Fruit fly (Drosophila melanogaster) whole organism: Measurements from ENCODE around the gene CG2983.

Source experiments
- CG8478 ChIP-seq: fragments of >200 bp; optimal IDR thresholded peaks from 2 replicates; lab custom pipeline; 2018; ENCODE audit warnings: inconsistent platforms
- Dll ChIP-seq: fragments of >200 bp; optimal IDR thresholded peaks from 2 replicates; lab custom pipeline; 2017
- EcR ChIP-seq, 2 experiments: fragments of >200 bp; optimal IDR thresholded peaks; 2 replicates each; lab custom pipeline; 2017; ENCODE audit warnings: missing biosample characterization in 2 of 2, missing genetic modification characterization in 2 of 2, missing genetic modification reagents in 2 of 2
- pan ChIP-seq: fragments of >200 bp; optimal IDR thresholded peaks from 2 replicates; lab custom pipeline; 2017
- psq ChIP-seq: fragments of >200 bp; optimal IDR thresholded peaks from 2 replicates; lab custom pipeline; 2017
- usp ChIP-seq: fragments of >200 bp; optimal IDR thresholded peaks from 2 replicates; lab custom pipeline; 2017; ENCODE audit warnings: missing biosample characterization, missing genetic modification characterization, mixed read lengths

The CG2983 gene

dm6 chr2L:2872309-2872932 is 25.0 kb downstream of the CG2983 start:
- TF ChIP-seq usp (GFP tag; lab: Kevin White, UChicago) (no peak), psq (no peak), pan (lab: Kevin White, UChicago) (no peak), EcR (GFP tag; optimal IDR thresholded peaks at IDR 0.05; lab: Kevin White, UChicago) (no peak), CG8478 (no peak), Dll (no peak)

DNA sequence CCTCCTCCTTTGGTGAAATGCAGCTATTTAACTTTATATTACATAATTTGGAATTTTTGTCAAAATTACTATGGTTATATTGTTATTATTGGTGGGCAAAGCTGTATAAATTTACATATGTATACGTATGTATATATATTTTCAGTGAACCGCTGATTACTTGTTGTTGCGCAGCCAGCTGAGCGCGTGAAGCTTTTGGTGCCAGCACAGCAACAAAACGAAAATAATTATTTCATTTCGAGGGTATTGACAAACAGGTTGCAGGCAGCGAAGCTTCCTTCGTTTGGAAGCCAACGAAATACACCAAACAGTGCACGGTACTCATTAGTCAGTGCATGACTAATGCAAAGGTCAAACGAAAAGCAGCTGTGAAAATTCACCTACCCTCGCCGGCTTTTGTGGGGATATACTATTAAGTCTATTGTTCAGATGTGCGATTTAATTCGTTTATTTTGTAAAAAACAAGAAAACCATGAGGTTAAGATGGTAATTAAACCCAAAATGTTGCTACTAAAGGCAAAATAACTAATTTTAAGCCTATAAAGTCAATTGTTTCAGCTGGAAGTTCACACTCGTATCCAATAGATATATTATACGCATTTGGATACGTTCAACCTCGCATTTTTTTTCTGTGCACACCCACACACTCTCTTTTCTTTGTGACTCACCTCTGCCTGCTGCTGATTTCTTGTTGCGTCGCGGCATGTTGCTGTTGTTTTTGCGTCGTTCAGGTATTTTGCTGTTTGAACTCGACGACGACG is 25.7 kb downstream of the CG2983 start:
- TF ChIP-seq psq (no peak), Dll (no peak), pan (lab: Kevin White, UChicago) (no peak), CG8478 (no peak), EcR (GFP tag; optimal IDR thresholded peaks at IDR 0.05; lab: Kevin White, UChicago) (no peak), usp (GFP tag; lab: Kevin White, UChicago) (no peak)

- no peak for TF ChIP-seq psq
- no peak for TF ChIP-seq EcR (GFP tag; optimal IDR thresholded peaks at IDR 0.05; lab: Kevin White, UChicago)
- TF ChIP-seq CG8478, result no peak
- no peak for TF ChIP-seq pan (lab: Kevin White, UChicago)
Measured at dm6 chr2L:2873729-2874127, 26.3 kb downstream of the CG2983 start.

- TF ChIP-seq usp (GFP tag; lab: Kevin White, UChicago) (no peak), CG8478 (no peak), pan (lab: Kevin White, UChicago) (no peak), EcR (GFP tag; optimal IDR thresholded peaks at IDR 0.05; lab: Kevin White, UChicago) (no peak), psq (no peak), Dll (no peak)
Measured at dm6 chr2L:2874185-2874541, 26.7 kb downstream of the CG2983 start, which contains the start of gene Ifrd1. TSS of gene Ifrd1 (minus strand) at chr2L:2874489.

dm6 chr2L:2874542-2875194 is 27.2 kb downstream of the CG2983 start, which contains the start of gene CG8814:
TSS of gene CG8814 (plus strand) at chr2L:2874890.
- TF ChIP-seq CG8478, result no peak

DNA sequence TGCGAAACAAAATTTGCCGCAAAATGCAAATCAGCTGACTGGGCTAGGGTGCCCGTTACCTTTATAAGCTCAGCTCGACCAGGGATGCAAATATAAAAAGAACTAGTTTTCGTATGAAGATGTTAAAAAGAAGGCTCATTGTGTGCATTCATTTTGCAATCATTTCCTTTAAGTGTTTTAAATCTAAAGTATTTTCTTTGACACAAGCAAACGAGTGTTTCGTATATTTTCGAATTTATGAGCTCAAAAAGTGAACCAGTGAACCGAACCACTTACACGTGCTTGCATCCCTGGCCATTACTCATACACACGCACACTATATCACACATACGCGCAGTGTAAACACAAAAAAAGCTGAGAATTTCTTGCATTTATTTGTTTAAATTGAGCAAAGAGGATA is 30.8 kb downstream of the CG2983 start, which contains the start of the genes Prx6a and Sbat:
Gene Prx6a, minus strand, starts transcription at position 45 of the 400 bp plus-strand sequence.
Gene Sbat, plus strand, starts transcription at position 157 of the 400 bp plus-strand sequence.
- TF ChIP-seq CG8478, result no peak
- TF ChIP-seq usp (GFP tag; lab: Kevin White, UChicago), result no peak
- no peak for TF ChIP-seq psq
- no peak for TF ChIP-seq EcR (GFP tag; optimal IDR thresholded peaks at IDR 0.05; lab: Kevin White, UChicago)
- no peak for TF ChIP-seq Dll
- TF ChIP-seq pan (lab: Kevin White, UChicago), result no peak

DNA sequence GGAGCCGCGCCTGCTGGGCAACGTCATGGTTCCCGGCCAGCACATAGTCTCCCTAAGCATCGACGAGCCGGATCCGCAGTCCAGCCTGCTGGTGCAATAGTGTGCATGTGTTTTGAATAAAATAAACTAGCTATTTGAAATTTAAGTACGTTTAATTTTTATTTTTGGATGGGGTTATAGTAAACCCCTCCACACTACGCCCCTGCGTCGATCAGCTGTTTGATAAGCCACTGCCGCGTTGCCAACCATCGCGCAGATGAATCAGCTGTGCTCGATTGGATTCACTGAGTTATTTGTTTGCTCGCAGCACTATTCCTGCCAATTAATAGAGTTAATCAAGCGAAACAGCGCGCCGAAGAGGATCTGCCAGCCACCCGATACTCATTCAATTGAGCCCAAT is 31.4 kb downstream of the CG2983 start, which contains the start of gene RabGGTb:
Gene RabGGTb, plus strand, starts transcription at position 254 of the 400 bp plus-strand sequence.
- no peak for TF ChIP-seq CG8478
- no peak for TF ChIP-seq usp (GFP tag; lab: Kevin White, UChicago)
- TF ChIP-seq Dll, result no peak

DNA sequence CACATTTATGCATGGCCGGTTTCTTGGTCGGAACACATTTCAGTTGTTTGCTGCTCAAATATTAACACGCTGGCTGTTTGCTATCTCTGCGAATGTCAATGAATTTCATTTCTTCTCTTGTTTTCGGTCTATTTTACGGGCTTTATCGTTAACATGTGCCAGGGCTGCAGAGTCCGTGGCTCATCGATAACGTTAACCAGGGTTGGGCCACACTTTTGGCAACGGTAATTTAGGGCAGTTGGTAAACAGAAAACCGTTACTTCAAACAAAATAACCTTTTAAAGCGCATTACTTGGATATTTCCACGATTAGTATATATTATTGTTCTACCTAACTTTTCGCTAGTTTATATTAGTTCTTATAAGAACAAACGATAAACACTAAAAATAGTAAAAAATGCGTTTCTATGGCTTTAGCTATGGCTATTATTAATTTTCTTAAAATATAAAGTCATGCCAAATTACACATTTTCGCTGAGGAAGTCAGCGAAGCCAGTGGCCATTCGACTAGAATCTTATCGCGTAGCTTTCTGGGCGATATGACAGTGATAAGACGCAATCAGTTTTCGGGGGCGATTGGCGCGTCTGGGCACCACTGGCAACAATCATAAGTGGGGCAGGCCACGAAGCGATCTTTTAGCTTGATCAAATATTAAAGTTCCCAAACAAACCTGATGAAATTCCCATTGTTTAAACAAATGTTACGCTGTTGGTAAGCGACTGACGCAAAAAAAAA is 35.7 kb downstream of the CG2983 start:
- TF ChIP-seq pan (lab: Kevin White, UChicago) (no peak), Dll (no peak), CG8478 (no peak), usp (GFP tag; lab: Kevin White, UChicago) (no peak)

DNA sequence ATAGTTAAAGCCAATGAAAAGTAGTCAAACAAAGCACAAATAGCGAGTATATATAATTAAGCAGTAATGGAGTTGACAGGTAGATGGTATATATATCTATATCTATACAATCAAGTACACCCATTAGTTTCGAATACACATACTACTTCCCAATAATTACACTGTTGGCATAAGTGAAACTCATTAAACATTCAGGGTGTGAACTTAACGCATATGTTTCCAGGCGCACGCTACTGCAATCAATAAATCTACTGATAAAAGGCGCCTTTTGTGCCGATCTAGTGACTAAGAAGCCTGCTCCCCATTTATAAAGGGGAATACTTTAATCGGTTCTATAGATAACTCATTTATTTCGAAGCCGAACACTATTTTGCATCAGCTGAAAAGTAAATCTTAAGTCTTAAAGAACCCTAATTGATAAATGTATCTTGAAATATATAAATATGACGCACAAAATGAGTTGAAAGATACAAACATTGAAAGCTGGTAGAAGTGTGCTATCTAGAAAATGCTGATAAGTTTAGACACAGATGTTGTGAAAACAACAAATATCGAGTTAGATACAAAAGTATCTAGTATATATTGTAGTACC is 36.4 kb downstream of the CG2983 start:
- TF ChIP-seq EcR (GFP tag; optimal IDR thresholded peaks at IDR 0.05; lab: Kevin White, UChicago), result no peak

DNA sequence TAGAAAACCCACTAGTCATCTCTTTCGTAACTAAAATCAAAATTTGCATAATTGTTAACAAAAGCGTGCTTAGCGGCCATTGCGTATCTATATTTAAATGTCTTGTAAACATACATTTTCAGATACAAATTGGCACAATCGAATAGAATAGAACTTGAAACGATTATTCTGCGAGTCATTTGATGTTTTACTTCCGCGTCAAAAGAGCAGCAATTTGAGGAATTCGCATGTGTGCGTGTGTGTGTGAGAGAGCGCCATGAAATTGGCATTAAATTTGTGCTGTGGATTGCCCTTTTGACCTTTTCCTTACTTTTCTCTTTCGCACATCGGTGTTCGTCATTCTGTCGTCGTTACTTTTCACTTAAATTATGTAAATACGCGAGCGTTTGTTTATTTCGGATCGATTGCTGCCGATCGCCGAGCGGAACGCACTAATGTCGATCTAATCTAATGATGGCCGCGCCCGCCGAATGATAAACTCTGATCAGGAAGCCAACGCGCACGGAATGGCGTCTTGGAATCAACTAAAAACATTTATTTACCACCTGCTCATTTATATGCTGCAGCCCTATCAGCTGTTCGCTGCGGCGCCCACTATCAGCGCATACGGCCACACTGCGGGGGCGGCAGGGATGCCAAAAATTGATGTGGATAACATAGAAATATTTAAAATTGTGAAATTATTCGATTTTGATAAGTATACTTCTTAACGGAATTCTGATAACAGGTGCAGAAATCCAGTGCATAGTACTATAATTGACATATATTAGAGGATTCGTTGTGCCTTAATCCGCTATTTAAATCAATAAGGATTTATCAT is 37.5 kb downstream of the CG2983 start:
- no peak for TF ChIP-seq usp (GFP tag; lab: Kevin White, UChicago)
- no peak for TF ChIP-seq pan (lab: Kevin White, UChicago)
- no peak for TF ChIP-seq EcR (GFP tag; optimal IDR thresholded peaks at IDR 0.05; lab: Kevin White, UChicago)
- TF ChIP-seq psq, result no peak
- TF ChIP-seq Dll, result no peak
- TF ChIP-seq CG8478, result no peak

DNA sequence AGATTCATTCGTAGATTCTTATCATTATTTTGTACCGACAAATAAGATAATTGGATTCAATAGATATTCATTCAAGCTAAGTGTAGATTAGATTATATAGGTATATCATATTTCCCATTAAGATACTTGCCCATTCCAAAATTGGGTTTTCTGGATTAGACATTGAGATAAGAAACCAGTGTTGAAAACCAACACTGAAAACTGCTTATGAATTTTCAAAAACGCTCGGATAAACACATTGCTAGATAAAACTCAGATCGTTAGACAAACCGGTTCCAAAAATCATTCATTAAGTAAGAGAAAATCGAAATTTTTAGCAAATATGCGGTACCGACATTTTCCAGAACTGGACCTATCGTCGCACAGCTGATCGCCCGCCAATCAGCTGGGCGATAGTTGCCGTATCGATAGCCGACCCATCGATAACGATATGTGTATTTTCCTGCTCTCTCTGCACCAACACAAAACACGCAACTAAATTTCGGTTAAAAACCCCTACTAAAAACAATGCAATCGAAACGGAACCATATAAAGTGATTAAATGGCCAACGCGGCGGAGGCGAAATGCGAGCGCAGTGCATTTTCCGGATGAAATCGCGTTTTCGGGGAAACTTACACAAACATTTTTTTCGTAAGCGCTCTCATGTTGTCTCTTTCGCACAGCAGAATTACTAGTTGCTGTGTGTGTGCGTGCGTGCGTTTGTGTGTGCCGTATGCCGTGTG is 38.2 kb downstream of the CG2983 start, which contains the start of the genes NTPase and lilli:
Gene NTPase, minus strand, starts transcription at position 348 of the 723 bp plus-strand sequence.
Gene lilli, plus strand, starts transcription at position 427 of the 723 bp plus-strand sequence.
- TF ChIP-seq psq (no peak), usp (GFP tag; lab: Kevin White, UChicago) (no peak), pan (lab: Kevin White, UChicago) (no peak), Dll (no peak), EcR (GFP tag; optimal IDR thresholded peaks at IDR 0.05; lab: Kevin White, UChicago) (no peak), CG8478 (no peak)
